Fruit fly (Drosophila melanogaster) S2 (cell line): ENCODE measurements around the gene sti.

ENCODE experiments used
- CG8478 ChIP-seq: fragments of >200 bp; optimal IDR thresholded peaks from 2 replicates; lab custom pipeline; 2018
- CTCF ChIP-seq, 2 experiments: fragments of >200 bp; optimal IDR thresholded peaks; 2 replicates each; lab custom pipeline; 2018

The sti gene

dm6 chr3L:12517443-12518209 is 3.0 kb upstream of the sti start:
- TF ChIP-seq CTCF (optimal IDR thresholded peaks at IDR 0.05; lab: Kevin White, UChicago) (no peak), CG8478 (lab: Kevin White, UChicago) (no peak)

DNA sequence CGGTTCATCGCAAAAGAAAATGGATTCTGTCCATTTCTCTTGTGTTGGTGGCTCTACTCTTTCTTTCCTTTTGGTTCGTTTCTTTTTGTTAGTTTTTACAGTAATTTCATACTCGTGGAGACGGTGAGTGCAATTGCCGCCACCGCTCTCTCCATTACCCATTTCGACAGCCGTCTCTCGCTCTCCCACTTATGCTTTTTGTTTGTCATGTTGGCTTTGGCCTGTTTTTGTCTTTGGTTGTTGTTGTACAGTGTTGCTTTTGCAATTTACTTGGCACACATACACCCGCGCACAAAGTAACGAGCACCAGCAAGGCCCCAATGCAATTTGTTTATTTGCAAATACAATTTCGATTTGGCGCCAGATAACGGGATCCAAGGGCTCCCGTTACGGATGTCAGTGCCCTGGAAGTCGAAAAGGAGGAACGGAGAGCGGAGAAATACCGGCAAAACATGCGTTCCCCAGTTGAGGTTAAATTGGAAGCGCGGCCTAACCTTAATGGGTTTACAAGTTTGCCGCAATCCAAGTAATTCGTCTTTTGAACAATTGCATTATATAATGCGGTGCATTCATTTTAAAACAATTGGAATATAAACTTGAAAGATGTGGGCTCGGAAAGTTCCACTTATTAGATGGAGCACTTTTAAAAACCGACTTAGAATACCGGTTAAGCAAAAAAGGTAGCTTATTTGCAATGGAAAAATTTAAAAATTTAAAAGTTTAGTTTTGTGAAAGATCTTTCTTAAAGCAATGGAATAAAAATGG is 1.3 kb upstream of the sti start:
- no peak for TF ChIP-seq CG8478 (lab: Kevin White, UChicago)

DNA sequence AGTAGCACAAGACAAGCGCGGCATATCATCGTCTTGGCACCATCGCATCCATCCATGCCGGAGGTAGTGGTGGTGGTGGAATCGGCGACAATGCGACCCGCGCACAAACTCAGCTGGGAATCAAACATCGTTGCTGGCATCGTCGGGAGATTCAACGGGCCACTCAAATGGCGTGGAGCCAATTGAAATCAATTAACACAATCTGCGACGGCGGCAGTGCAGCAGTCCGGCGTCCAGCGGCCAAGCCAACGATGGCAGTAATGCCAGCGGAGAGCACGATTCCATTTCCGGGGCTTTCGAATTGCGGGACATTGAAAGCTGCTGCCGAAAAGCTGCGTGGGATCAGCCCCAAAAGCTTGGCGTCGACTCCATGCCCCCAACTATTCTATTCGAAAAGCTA is 7.0 kb downstream of the sti start, which contains the start of gene CG10654:
TSS of gene CG10654 (minus strand) at position 270 of the 400 bp plus-strand sequence.
- no peak for TF ChIP-seq CG8478 (lab: Kevin White, UChicago)
- TF ChIP-seq CTCF (optimal IDR thresholded peaks at IDR 0.05; lab: Kevin White, UChicago) = no peak

DNA sequence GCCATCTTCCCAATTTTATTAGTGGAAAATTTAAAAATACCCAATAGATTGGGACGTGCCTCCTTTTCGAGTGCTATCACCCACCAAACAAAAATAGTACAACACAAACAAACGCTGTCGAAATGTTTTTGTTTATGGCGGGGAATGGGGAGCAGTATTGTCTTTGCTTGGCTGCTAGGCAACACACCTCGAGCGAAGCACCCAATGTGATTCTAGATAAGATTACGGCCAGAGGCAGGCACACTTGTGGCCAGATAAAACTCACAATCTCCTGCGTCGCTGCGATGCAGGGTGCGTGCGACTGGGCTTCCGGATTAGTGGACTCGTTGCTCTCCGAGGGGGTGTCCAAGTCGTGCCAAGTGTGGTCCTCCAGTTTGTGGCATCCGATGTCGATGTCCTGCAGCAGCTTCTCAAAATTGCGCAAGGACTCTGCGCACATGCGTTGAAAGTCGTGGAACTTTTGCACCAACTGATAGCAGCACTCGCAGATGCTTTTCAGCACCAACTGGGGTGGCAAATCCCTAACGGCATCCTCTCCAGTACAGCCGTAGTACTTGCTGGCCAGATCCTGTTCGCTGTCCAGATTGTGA is 7.6 kb downstream of the sti start:
- no peak for TF ChIP-seq CG8478 (lab: Kevin White, UChicago)
- no peak for TF ChIP-seq CTCF (optimal IDR thresholded peaks at IDR 0.05; lab: Kevin White, UChicago)

DNA sequence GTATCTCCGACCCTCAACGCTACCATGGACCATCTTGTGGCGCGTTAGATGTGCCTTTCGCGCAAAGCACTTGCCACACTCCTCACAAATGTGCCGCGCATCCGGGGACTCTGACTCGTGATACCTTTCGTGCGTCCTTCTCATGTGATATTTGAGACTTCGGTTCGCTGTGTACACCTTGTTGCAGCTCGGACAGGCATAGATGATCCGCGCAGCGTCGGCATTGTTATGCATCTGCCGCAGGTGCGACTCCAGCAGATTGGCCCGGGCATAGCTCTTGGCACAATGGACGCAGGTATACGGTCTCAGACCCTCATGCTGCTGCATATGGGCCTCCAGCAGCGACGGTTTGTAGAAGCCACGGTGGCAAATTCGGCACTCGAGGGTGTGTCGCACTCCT is 8.6 kb downstream of the sti start:
- TF ChIP-seq CTCF (optimal IDR thresholded peaks at IDR 0.05; lab: Kevin White, UChicago) (no peak), CG8478 (lab: Kevin White, UChicago) (no peak)

DNA sequence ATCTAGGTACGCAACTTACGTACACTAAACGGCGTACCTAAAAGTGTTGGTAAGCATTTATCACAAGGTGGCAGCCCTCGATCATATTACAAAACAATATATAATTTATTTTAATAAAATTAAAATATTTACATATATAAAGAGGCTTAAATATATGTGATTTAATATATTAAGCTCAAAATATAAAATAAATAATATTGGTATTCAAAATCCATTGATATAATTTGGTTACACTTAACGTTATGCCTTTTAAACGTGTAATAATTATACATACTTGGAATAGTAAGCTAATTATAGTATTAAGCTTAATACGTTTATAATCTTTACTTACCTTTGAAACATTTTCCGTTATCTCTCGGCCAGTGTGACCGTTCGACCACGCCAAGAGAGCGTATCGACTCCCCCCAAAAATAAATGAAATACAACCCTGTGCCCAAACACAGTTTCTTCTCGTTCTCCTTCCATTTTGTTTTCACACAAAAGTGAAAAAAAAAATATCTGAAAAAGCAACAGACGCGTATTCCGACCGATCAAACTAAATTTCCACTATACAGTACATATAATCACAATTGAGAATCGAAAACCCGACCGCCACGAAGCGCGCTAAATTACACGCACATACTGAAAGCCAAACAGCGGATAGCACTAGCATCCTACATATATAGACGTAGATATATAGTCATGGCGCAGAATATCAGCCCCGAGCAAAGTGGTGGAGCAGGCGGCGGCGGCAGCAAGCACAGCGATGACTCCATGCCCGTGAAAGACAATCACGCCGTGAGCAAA is 10.6 kb downstream of the sti start, which contains the start of the genes CG10646 and vih:
TSS of gene CG10646 (minus strand) at position 30 of the 786 bp plus-strand sequence.
TSS of gene vih (plus strand) at position 428 of the 786 bp plus-strand sequence.
- TF ChIP-seq CTCF (optimal IDR thresholded peaks at IDR 0.05; lab: Kevin White, UChicago) = no peak
- no peak for TF ChIP-seq CG8478 (lab: Kevin White, UChicago)

- TF ChIP-seq CG8478 (lab: Kevin White, UChicago) (no peak), CTCF (optimal IDR thresholded peaks at IDR 0.05; lab: Kevin White, UChicago) (no peak)
Observed at dm6 chr3L:12501249-12501648, 13.4 kb downstream of the sti start, which contains the start of the genes CG10638 and CG10681. TSS of gene CG10638 (minus strand) at chr3L:12501311. TSS of gene CG10681 (plus strand) at chr3L:12501513.

DNA sequence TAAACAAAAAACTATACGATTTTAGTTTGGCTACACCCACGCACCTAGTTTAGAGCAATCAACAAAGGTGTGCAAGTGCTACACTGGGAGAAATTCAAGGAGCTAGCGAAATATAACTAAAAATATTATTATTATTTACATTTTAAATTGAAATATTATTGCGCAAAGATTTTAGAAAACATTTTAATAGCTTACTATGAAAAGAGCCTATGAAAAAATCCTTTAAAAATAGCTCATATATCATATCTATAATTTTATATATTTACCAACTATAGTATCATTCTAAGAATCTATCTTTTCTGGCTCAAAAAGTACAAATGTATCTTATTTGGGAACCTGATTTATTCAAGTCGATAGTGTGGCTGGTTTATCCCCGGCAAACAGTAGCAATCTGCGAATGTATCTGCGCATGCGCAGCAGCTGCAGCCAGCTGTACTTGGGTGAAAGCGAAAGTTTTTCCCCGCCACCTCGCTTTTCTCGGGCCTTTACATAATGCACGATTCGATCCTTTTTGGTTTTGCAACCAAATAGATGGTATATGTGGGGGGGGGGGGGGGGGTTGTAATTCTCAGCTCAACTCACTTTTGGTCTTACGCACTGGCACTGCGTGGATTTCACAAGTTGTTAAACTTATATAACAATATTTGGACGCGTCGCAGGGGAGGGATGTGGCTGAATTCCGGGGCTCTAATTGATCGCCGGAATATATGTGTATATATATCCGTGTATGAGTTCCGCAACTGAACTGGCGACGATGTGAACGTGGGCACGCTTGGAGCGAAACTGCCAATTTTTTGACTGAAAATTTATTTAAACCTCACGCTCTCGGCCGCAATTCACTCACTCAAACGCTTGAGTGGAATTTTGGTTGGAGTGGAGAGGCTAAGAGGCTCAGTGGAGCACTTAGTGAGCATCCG is 17.9 kb downstream of the sti start, which contains the start of gene CG10657:
TSS of gene CG10657 (minus strand) at position 789 of the 917 bp plus-strand sequence.
- TF ChIP-seq CTCF (optimal IDR thresholded peaks at IDR 0.05; lab: Kevin White, UChicago) = no peak

DNA sequence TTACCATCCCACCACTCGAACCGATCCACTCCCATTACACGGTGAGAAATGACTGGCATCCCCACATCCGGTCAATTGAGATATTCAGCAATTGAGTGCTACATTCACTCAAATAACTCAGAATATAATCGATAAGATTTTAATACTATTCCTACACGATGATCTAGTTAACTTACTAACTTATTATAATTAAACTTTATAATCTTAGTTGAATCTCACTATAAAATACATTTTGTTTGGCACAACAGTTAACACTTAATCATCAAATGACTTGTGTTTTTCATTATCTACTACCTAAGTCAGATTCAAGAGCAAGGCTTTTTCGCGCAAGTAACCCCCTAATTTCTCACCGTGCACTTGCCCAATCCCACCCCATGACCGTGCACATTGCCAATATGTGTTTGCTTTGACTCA is 19.3 kb downstream of the sti start:
- TF ChIP-seq CG8478 (lab: Kevin White, UChicago) (no peak), CTCF (optimal IDR thresholded peaks at IDR 0.05; lab: Kevin White, UChicago) (no peak)

DNA sequence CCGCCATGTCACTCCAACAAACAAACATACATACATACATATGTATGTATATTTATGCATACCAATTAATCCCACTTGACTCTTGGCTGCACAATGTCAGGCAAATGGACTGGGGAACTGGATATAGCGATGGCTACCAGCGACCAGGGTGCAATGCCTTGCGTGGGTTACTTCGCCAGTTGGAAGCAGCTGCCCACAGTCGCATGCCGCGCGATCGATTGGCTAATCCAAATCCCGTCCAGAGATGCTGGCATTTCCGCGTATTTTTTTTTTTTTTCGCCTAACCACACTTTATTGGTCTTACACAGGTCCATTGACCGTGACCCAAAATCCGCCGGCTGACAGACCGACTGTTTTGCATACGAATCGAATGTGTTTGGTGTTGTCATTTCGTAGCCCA is 20.3 kb downstream of the sti start:
- TF ChIP-seq CTCF (optimal IDR thresholded peaks at IDR 0.05; lab: Kevin White, UChicago) = no peak
- no peak for TF ChIP-seq CG8478 (lab: Kevin White, UChicago)

- TF ChIP-seq CG8478 (lab: Kevin White, UChicago) = no peak
Observed at dm6 chr3L:12490418-12491035, 24.1 kb downstream of the sti start, which contains the start of gene CG10660. TSS of gene CG10660 (minus strand) at chr3L:12490676.

- TF ChIP-seq CG8478 (lab: Kevin White, UChicago) = no peak
- no peak for TF ChIP-seq CTCF (optimal IDR thresholded peaks at IDR 0.05; lab: Kevin White, UChicago)
Observed at dm6 chr3L:12489952-12490351, 24.7 kb downstream of the sti start.

DNA sequence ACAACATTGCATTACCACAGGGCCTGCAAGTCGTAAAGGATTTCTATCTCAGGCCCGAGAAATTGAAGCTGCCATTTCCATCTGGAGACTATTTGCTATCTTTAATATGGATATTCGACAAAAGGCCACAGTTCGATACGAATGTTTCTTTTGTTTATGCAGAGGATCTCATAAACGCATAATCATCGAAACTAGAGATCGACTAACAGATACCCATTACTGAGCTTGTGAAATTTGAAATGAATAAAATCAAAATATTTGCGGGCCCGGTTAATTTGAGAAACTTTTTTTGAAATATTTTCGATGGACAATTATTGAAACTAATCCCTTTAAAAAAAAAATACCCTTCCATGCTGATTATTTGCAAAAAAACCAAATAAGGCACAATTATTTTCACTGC is 28.4 kb downstream of the sti start:
- TF ChIP-seq CTCF (optimal IDR thresholded peaks at IDR 0.05; lab: Kevin White, UChicago) = no peak
- no peak for TF ChIP-seq CG8478 (lab: Kevin White, UChicago)
